Fruit fly (Drosophila melanogaster) whole organism, pupa: ENCODE data around the gene p23.

Source experiments
- CG12605 ChIP-seq: fragments of 200-800 bp; sonication (Bioruptor generic); IDR thresholded peaks from 2 replicates; pipeline ENCODE4 v1.3.6; 2022; ENCODE audit warnings: missing biosample characterization, missing genetic modification characterization
- CG32121 ChIP-seq: fragments of 200-800 bp; sonication (Bioruptor generic); IDR thresholded peaks from 2 replicates; pipeline ENCODE4 v1.3.6; 2022; ENCODE audit warnings: missing biosample characterization, missing genetic modification characterization
- CG8301 ChIP-seq: fragments of 200-800 bp; sonication (Bioruptor generic); optimal IDR thresholded peaks from 2 replicates; lab custom pipeline; 2018; ENCODE audit warnings: missing biosample characterization, mild to moderate bottlenecking, missing genetic modification characterization
- Pif1B ChIP-seq: fragments of 200-800 bp; sonication (Bioruptor generic); optimal IDR thresholded peaks from 3 replicates; lab custom pipeline; 2016; ENCODE audit warnings: missing biosample characterization, missing genetic modification characterization
- rn ChIP-seq: fragments of 200-800 bp; sonication (Bioruptor generic); IDR thresholded peaks from 2 replicates; pipeline ENCODE4 v1.3.6; 2022; ENCODE audit warnings: missing biosample characterization, missing genetic modification characterization

DNA sequence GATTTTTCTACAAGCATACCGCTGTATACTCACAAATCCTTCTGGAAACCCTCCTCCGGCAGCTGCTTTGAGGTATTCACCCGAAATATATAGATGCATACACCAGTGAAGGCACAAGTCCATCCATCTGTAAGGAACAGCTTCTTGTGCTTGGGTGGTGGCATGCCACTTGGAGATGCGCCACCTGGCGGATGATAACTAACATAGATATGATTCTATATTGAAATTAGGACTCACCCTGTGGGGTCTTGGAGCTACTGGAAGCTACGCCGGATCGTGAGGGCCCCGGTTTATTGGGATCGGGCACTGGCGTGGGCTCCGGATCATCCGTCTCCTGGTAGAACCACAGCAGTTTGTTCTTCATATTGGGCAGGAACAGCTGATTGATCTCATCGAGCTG is 4.5 kb upstream of the p23 start:
- TF ChIP-seq CG12605 (GFP tag; lab: Robert Waterston, UW), result no peak
- no peak for TF ChIP-seq CG32121 (GFP tag; lab: Robert Waterston, UW)
- TF ChIP-seq CG8301 (tag; lab: Kevin White, UChicago), result no peak
- TF ChIP-seq rn (GFP tag; lab: Robert Waterston, UW), result no peak
- no peak for TF ChIP-seq Pif1B (GFP tag; lab: Kevin White, UChicago)
